Fruit fly (Drosophila melanogaster) whole organism, embryonic: ENCODE data around the gene PolD3.

Experiments used
- ATbp ChIP-seq: fragments of 200-800 bp; sonication (Bioruptor generic); optimal IDR thresholded peaks from 2 replicates; lab custom pipeline; 2017; ENCODE audit warnings: missing biosample characterization, mild to moderate bottlenecking, missing genetic modification characterization, missing genetic modification reagents
- Antp ChIP-seq: fragments of 200-800 bp; sonication (Bioruptor generic); optimal IDR thresholded peaks from 3 replicates; lab custom pipeline; 2016; ENCODE audit warnings: missing biosample characterization, missing genetic modification characterization
- Asciz ChIP-seq: fragments of 200-800 bp; sonication (Bioruptor generic); optimal IDR thresholded peaks from 2 replicates; lab custom pipeline; 2017; ENCODE audit warnings: missing biosample characterization, mild to moderate bottlenecking, missing genetic modification characterization, missing genetic modification reagents
- Awh ChIP-seq: fragments of 200-800 bp; sonication (Bioruptor generic); IDR thresholded peaks from 2 replicates; pipeline ENCODE4, ENCODE4 v1.3.6; 2022; ENCODE audit warnings: missing biosample characterization, missing genetic modification characterization
- BEAF-32 ChIP-seq: fragments of 200-800 bp; sonication (Bioruptor generic); optimal IDR thresholded peaks from 3 replicates; lab custom pipeline; 2017; ENCODE audit warnings: missing biosample characterization, missing genetic modification characterization, mild to moderate bottlenecking, moderate library complexity, missing genetic modification reagents
- Blimp-1 ChIP-seq: fragments of 200-800 bp; sonication (Bioruptor generic); optimal IDR thresholded peaks from 3 replicates; lab custom pipeline; 2018; ENCODE audit warnings: missing biosample characterization, missing genetic modification characterization, mild to moderate bottlenecking, moderate library complexity, missing genetic modification reagents
- CG11093 ChIP-seq: fragments of 200-800 bp; sonication (Bioruptor generic); IDR thresholded peaks from 3 replicates; pipeline ENCODE4 v1.3.6; 2022; ENCODE audit warnings: missing biosample characterization, missing genetic modification characterization
- CG11247 ChIP-seq: fragments of 200-800 bp; sonication (Bioruptor generic); IDR thresholded peaks from 2 replicates; pipeline ENCODE4 v1.3.6; 2022; ENCODE audit warnings: missing biosample characterization, missing genetic modification characterization
- CG11398 ChIP-seq: fragments of 200-800 bp; sonication (Bioruptor generic); optimal IDR thresholded peaks from 2 replicates; lab custom pipeline; 2016; ENCODE audit warnings: missing biosample characterization, missing genetic modification characterization
- CG14050 ChIP-seq: fragments of 200-800 bp; sonication (Bioruptor generic); IDR thresholded peaks from 3 replicates; pipeline ENCODE4 v1.3.6; 2022; ENCODE audit warnings: missing biosample characterization, missing genetic modification characterization
- CG14860 ChIP-seq: fragments of 200-800 bp; sonication (Bioruptor generic); IDR thresholded peaks from 3 replicates; pipeline ENCODE4 v1.3.6; 2022; ENCODE audit warnings: missing biosample characterization, missing genetic modification characterization; ENCODE audit not compliant: partially characterized antibody
- CG14965 ChIP-seq: fragments of 200-800 bp; sonication (Bioruptor generic); optimal IDR thresholded peaks from 2 replicates; lab custom pipeline; 2016; ENCODE audit warnings: missing biosample characterization, missing genetic modification characterization, borderline replicate concordance
- CG16779 ChIP-seq: fragments of 200-800 bp; sonication (Bioruptor generic); IDR thresholded peaks from 2 replicates; pipeline ENCODE4 v1.3.6; 2022; ENCODE audit warnings: missing biosample characterization, missing genetic modification characterization
- CG16815 ChIP-seq: fragments of 200-800 bp; sonication (Bioruptor generic); optimal IDR thresholded peaks from 3 replicates; lab custom pipeline; 2017; ENCODE audit warnings: missing biosample characterization, mild to moderate bottlenecking, missing genetic modification characterization
- CG1792 ChIP-seq: fragments of 200-800 bp; sonication (Bioruptor generic); optimal IDR thresholded peaks from 2 replicates; lab custom pipeline; 2016; ENCODE audit warnings: missing biosample characterization, missing genetic modification characterization
- CG4404 ChIP-seq: fragments of 200-800 bp; sonication (Bioruptor generic); IDR thresholded peaks from 2 replicates; pipeline ENCODE4 v1.3.6; 2022; ENCODE audit warnings: missing biosample characterization, missing genetic modification characterization
- CG5245 ChIP-seq: fragments of 200-800 bp; sonication (Bioruptor generic); optimal IDR thresholded peaks from 3 replicates; lab custom pipeline; 2016; ENCODE audit warnings: missing biosample characterization, missing genetic modification characterization
- CG6791 ChIP-seq: fragments of 200-800 bp; sonication (Bioruptor generic); IDR thresholded peaks from 3 replicates; pipeline ENCODE4 v1.3.6; 2022; ENCODE audit warnings: missing biosample characterization, missing genetic modification characterization; ENCODE audit not compliant: partially characterized antibody
- CG7745 ChIP-seq: fragments of 200-800 bp; sonication (Bioruptor generic); optimal IDR thresholded peaks from 2 replicates; lab custom pipeline; 2018; ENCODE audit warnings: missing biosample characterization, mild to moderate bottlenecking, missing genetic modification characterization, moderate library complexity
- CHES-1-like ChIP-seq: fragments of 200-800 bp; sonication (Bioruptor generic); optimal IDR thresholded peaks from 2 replicates; lab custom pipeline; 2016; ENCODE audit warnings: missing biosample characterization, missing genetic modification characterization
- CrebB ChIP-seq: fragments of 200-800 bp; sonication (Bioruptor generic); optimal IDR thresholded peaks from 3 replicates; lab custom pipeline; 2018; ENCODE audit warnings: missing biosample characterization, mild to moderate bottlenecking, missing genetic modification characterization
- Deaf1 ChIP-seq: fragments of 200-800 bp; optimal IDR thresholded peaks from 3 replicates; lab custom pipeline; 2019; ENCODE audit warnings: missing biosample characterization, mild to moderate bottlenecking, missing genetic modification characterization, moderate library complexity
- Dref ChIP-seq: fragments of 200-800 bp; sonication (Bioruptor generic); IDR thresholded peaks from 2 replicates; pipeline ENCODE4 v1.3.6; 2022; ENCODE audit warnings: missing biosample characterization, missing genetic modification characterization
- Elba2 ChIP-seq: fragments of 200-800 bp; sonication (Bioruptor generic); optimal IDR thresholded peaks from 3 replicates; lab custom pipeline; 2016; ENCODE audit warnings: missing biosample characterization, missing genetic modification characterization
- Hsf ChIP-seq: fragments of 200-800 bp; sonication (Bioruptor generic); optimal IDR thresholded peaks from 3 replicates; lab custom pipeline; 2016; ENCODE audit warnings: missing biosample characterization, missing genetic modification characterization
- Max ChIP-seq: fragments of 200-800 bp; sonication (Bioruptor generic); optimal IDR thresholded peaks from 2 replicates; lab custom pipeline; 2016; ENCODE audit warnings: missing biosample characterization, mild to moderate bottlenecking, missing genetic modification characterization
- NFAT ChIP-seq: fragments of 200-800 bp; sonication (Bioruptor generic); IDR thresholded peaks from 2 replicates; pipeline ENCODE4 v1.3.6; 2022; ENCODE audit warnings: missing biosample characterization, missing genetic modification characterization
- Nf-YC ChIP-seq: fragments of 200-800 bp; optimal IDR thresholded peaks from 3 replicates; lab custom pipeline; 2019; ENCODE audit warnings: missing biosample characterization, mild to moderate bottlenecking, missing genetic modification characterization, moderate library complexity
- Rfx ChIP-seq: fragments of 200-800 bp; sonication (Bioruptor generic); IDR thresholded peaks from 2 replicates; pipeline ENCODE4 v1.3.6; 2022; ENCODE audit warnings: missing biosample characterization, missing genetic modification characterization
- Trl ChIP-seq, 3 experiments: fragments of >200 bp in 2 of 3; fragments of 200-800 bp in 1 of 3; sonication (Bioruptor generic) in 1 of 3; optimal IDR thresholded peaks; 2 replicates in 1 of 3; 3 replicates in 2 of 3; lab custom pipeline; 2016 to 2017; ENCODE audit warnings: missing biosample characterization in 1 of 3, missing genetic modification characterization in 1 of 3
- br ChIP-seq: fragments of >200 bp; optimal IDR thresholded peaks from 2 replicates; lab custom pipeline; 2017
- bsh ChIP-seq, 2 experiments: fragments of 200-800 bp; sonication (Bioruptor generic); optimal IDR thresholded peaks; 2 replicates each; lab custom pipeline; 2017 to 2018; ENCODE audit warnings: mild to moderate bottlenecking in 2 of 2, missing biosample characterization in 2 of 2, missing genetic modification characterization in 2 of 2, moderate library complexity in 1 of 2
- fru ChIP-seq: fragments of >200 bp; optimal IDR thresholded peaks from 2 replicates; lab custom pipeline; 2017
- gro ChIP-seq: fragments of 200-800 bp; sonication (Bioruptor generic); optimal IDR thresholded peaks from 2 replicates; lab custom pipeline; 2016; ENCODE audit warnings: missing biosample characterization, missing genetic modification characterization
- gt ChIP-seq: fragments of 200-800 bp; sonication (Bioruptor generic); IDR thresholded peaks from 2 replicates; pipeline ENCODE4 v1.3.6; 2022; ENCODE audit warnings: missing biosample characterization, missing genetic modification characterization
- hb ChIP-seq: fragments of 200-800 bp; sonication (Bioruptor generic); IDR thresholded peaks from 3 replicates; pipeline ENCODE4 v1.3.6; 2022; ENCODE audit warnings: missing biosample characterization, missing genetic modification characterization; ENCODE audit not compliant: partially characterized antibody
- ind ChIP-seq: fragments of 200-800 bp; sonication (Bioruptor generic); optimal IDR thresholded peaks from 3 replicates; lab custom pipeline; 2016; ENCODE audit warnings: missing biosample characterization, missing genetic modification characterization
- insv ChIP-seq, 2 experiments: fragments of 200-800 bp; sonication (Bioruptor generic); optimal IDR thresholded peaks; 3 replicates each; lab custom pipeline; 2016 to 2018; ENCODE audit warnings: missing biosample characterization in 2 of 2, missing genetic modification characterization in 2 of 2
- kah ChIP-seq: fragments of 200-800 bp; sonication (Bioruptor generic); optimal IDR thresholded peaks from 2 replicates; lab custom pipeline; 2018; ENCODE audit warnings: missing biosample characterization, mild to moderate bottlenecking, missing genetic modification characterization
- ken ChIP-seq: fragments of 200-800 bp; sonication (Bioruptor generic); IDR thresholded peaks from 3 replicates; pipeline ENCODE4 v1.3.6; 2022; ENCODE audit warnings: missing biosample characterization, missing genetic modification characterization
- klu ChIP-seq: fragments of 200-800 bp; sonication (Bioruptor generic); IDR thresholded peaks from 2 replicates; pipeline ENCODE4 v1.3.6; 2022; ENCODE audit warnings: missing biosample characterization, missing genetic modification characterization
- pita ChIP-seq: fragments of 200-800 bp; sonication (Bioruptor generic); optimal IDR thresholded peaks from 2 replicates; lab custom pipeline; 2017; ENCODE audit warnings: missing biosample characterization, mild to moderate bottlenecking, missing genetic modification characterization
- prd ChIP-seq, 3 experiments: fragments of >200 bp in 2 of 3; fragments of 200-800 bp in 1 of 3; sonication (Bioruptor generic) in 1 of 3; optimal IDR thresholded peaks in 2 of 3; IDR thresholded peaks in 1 of 3; 2 replicates in 2 of 3; 3 replicates in 1 of 3; pipeline versions ENCODE4 v1.3.6 to Lab custom; 2017 to 2022; ENCODE audit warnings: missing biosample characterization in 1 of 3, missing genetic modification characterization in 1 of 3
- sd ChIP-seq: fragments of 200-800 bp; sonication (Bioruptor generic); optimal IDR thresholded peaks from 3 replicates; lab custom pipeline; 2018; ENCODE audit warnings: missing biosample characterization, mild to moderate bottlenecking, missing genetic modification characterization, moderate library complexity
- sima ChIP-seq: fragments of 200-800 bp; sonication (Bioruptor generic); optimal IDR thresholded peaks from 2 replicates; lab custom pipeline; 2016; ENCODE audit warnings: missing biosample characterization, missing genetic modification characterization
- sna ChIP-seq: fragments of 200-800 bp; sonication (Bioruptor generic); IDR thresholded peaks from 2 replicates; pipeline ENCODE4 v1.3.6; 2022; ENCODE audit warnings: missing biosample characterization, missing genetic modification characterization; ENCODE audit not compliant: partially characterized antibody
- ssp ChIP-seq: fragments of 200-800 bp; sonication (Bioruptor generic); IDR thresholded peaks from 2 replicates; pipeline ENCODE4 v1.3.6; 2022; ENCODE audit warnings: missing biosample characterization, missing genetic modification characterization
- toy ChIP-seq: fragments of 200-800 bp; sonication (Bioruptor generic); IDR thresholded peaks from 2 replicates; pipeline ENCODE4 v1.3.6; 2022; ENCODE audit warnings: missing biosample characterization, missing genetic modification characterization
- ttk ChIP-seq: fragments of 200-800 bp; sonication (Bioruptor generic); IDR thresholded peaks from 2 replicates; pipeline ENCODE4 v2.1.2; 2022; ENCODE audit warnings: missing biosample characterization, missing genetic modification characterization
- zfh2 ChIP-seq: fragments of 200-800 bp; sonication (Bioruptor generic); optimal IDR thresholded peaks from 2 replicates; lab custom pipeline; 2016; ENCODE audit warnings: missing biosample characterization, missing genetic modification characterization

The PolD3 gene

DNA sequence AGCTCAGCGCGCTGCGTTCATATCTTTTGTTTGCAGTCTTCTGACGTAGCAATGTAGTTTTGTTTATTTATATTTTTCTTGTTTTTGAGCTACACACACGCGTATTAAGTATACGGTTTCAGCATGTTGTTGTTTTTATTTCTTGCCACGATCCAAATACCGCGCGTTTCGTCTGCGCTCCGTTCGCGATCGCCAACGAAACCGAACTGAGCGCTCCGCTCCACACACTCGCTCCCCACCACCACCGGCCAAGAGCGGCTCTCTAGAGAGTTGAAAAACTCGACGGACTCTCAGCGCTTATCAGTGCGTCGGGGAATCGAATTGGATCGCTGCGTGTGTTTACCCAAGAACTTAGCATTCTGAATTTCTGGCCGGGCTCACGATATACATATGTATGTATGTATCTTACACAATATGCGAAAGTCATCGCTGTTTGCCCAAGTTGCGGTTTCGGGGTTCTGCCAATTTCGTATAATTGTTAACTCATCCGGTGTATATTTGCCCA lies 8.4 kb upstream of the PolD3 start, which contains the start of gene yuri (continued):
- TF ChIP-seq gt (GFP tag; lab: Robert Waterston, UW): no peak
- TF ChIP-seq gro (GFP tag; lab: Kevin White, UChicago): peak; percentile 64
- peak; percentile 52; the same call in 1 of the 2 replicates for TF ChIP-seq NFAT (GFP tag; lab: Robert Waterston, UW)
- TF ChIP-seq Dref (GFP tag; lab: Robert Waterston, UW): no peak
- no peak for TF ChIP-seq klu (GFP tag; lab: Robert Waterston, UW)
- TF ChIP-seq br (lab: Kevin White, UChicago): no peak
- no peak for TF ChIP-seq CG7745
- TF ChIP-seq Max (GFP tag; lab: Kevin White, UChicago): peak; percentile 40
- peak; percentile 87 for TF ChIP-seq Deaf1 (tag; lab: Kevin White, UChicago)
- TF ChIP-seq kah (GFP tag; lab: Kevin White, UChicago): peak; percentile 66
- no peak for TF ChIP-seq ind (GFP tag; lab: Kevin White, UChicago)
- TF ChIP-seq CG16779 (GFP tag; lab: Robert Waterston, UW): 0 out of 2 replicates have a peak, but pooled peaks have one; percentile 43
- no peak for TF ChIP-seq CG11398 (GFP tag; lab: Kevin White, UChicago)
- TF ChIP-seq CG11093 (GFP tag; lab: Robert Waterston, UW): no peak
- no peak for TF ChIP-seq prd (optimal IDR thresholded peaks at IDR 0.05; lab: Kevin White, UChicago)
- TF ChIP-seq prd (GFP tag; IDR thresholded peaks at IDR 0.05; lab: Robert Waterston, UW): no peak
- no peak for TF ChIP-seq ttk
- TF ChIP-seq CG14965 (GFP tag; lab: Kevin White, UChicago): no peak
- no peak; the same call in 2 of the 3 replicates for TF ChIP-seq CG6791 (GFP tag; lab: Robert Waterston, UW)
- no peak for TF ChIP-seq zfh2 (GFP tag; lab: Kevin White, UChicago)
- no peak for TF ChIP-seq sima (GFP tag; lab: Kevin White, UChicago)
- TF ChIP-seq BEAF-32 (GFP tag; lab: Kevin White, UChicago): no peak
- peak; percentile 47 for TF ChIP-seq Asciz (GFP tag; lab: Kevin White, UChicago)
- peak; percentile 53; the same call in 1 of the 2 replicates for TF ChIP-seq sna (GFP tag; lab: Robert Waterston, UW)
- TF ChIP-seq sd (tag; lab: Kevin White, UChicago): peak; percentile 70
- no peak for TF ChIP-seq CG14860 (GFP tag; lab: Robert Waterston, UW)
- peak; percentile 73 for TF ChIP-seq CrebB (tag; lab: Kevin White, UChicago)
- TF ChIP-seq pita (GFP tag; lab: Kevin White, UChicago): no peak
- TF ChIP-seq ken (GFP tag; lab: Robert Waterston, UW): peak; percentile 17; the same call in 1 of the 3 replicates
- TF ChIP-seq CG4404 (GFP tag; lab: Robert Waterston, UW): no peak
- TF ChIP-seq CG11247 (GFP tag; lab: Robert Waterston, UW): no peak
- no peak for TF ChIP-seq Hsf (GFP tag; lab: Kevin White, UChicago)
- TF ChIP-seq ssp (GFP tag; lab: Robert Waterston, UW): no peak
- no peak for TF ChIP-seq Antp (GFP tag; lab: Kevin White, UChicago)
- peak in 1 of 2 experiments; percentile 87 for TF ChIP-seq insv (GFP tag; optimal IDR thresholded peaks at IDR 0.05; lab: Kevin White, UChicago)
- no peak for TF ChIP-seq toy (GFP tag; lab: Robert Waterston, UW)
- TF ChIP-seq CG16815 (GFP tag; lab: Kevin White, UChicago): no peak
- TF ChIP-seq Nf-YC (tag; lab: Kevin White, UChicago): no peak
- TF ChIP-seq bsh (GFP tag; optimal IDR thresholded peaks at IDR 0.05; lab: Kevin White, UChicago): peak; percentile 37 to 82
- peak; percentile 90 to 92 for TF ChIP-seq Trl (optimal IDR thresholded peaks at IDR 0.05; lab: Kevin White, UChicago)
- TF ChIP-seq Trl (GFP tag; optimal IDR thresholded peaks at IDR 0.05; lab: Kevin White, UChicago): peak; percentile 72
- TF ChIP-seq Blimp-1 (GFP tag; lab: Kevin White, UChicago): no peak
- peak; percentile 37 for TF ChIP-seq CHES-1-like
- peak; percentile 45 for TF ChIP-seq ATbp
- no peak for TF ChIP-seq CG5245 (GFP tag; lab: Kevin White, UChicago)
- TF ChIP-seq Elba2 (GFP tag; lab: Kevin White, UChicago): peak; percentile 28
- TF ChIP-seq Rfx: peak; percentile 47; the same call in 1 of the 2 replicates
- no peak for TF ChIP-seq CG14050 (GFP tag; lab: Robert Waterston, UW)
- no peak for TF ChIP-seq hb (GFP tag; lab: Robert Waterston, UW)
- TF ChIP-seq Awh (GFP tag; lab: Robert Waterston, UW): peak; percentile 51; the same call in 1 of the 2 replicates
- no peak for TF ChIP-seq CG1792 (GFP tag; lab: Kevin White, UChicago)
- TF ChIP-seq fru: no peak
